Worm (Caenorhabditis elegans) whole organism, L1 larva: Measurements from ENCODE around the gene lgc-18.

Source experiments
- C16A3.4 ChIP-seq: fragments of 150-350 bp; optimal IDR thresholded peaks from 2 replicates; lab custom pipeline; 2014; ENCODE audit warnings: missing biosample characterization, missing genetic modification characterization
- Y116A8C.19 ChIP-seq: sonication (generic microtip); optimal IDR thresholded peaks from 2 replicates; lab custom pipeline; 2016; ENCODE audit warnings: missing compliant biosample characterization, missing genetic modification characterization, borderline replicate concordance
- aha-1 ChIP-seq: fragments of 150-350 bp; optimal IDR thresholded peaks from 2 replicates; lab custom pipeline; 2014; ENCODE audit warnings: missing biosample characterization, missing genetic modification characterization
- alr-1 ChIP-seq: fragments of 200-800 bp; sonication (Bioruptor generic); optimal IDR thresholded peaks from 2 replicates; lab custom pipeline; 2018; ENCODE audit warnings: borderline replicate concordance, mild to moderate bottlenecking, missing genetic modification characterization, missing compliant biosample characterization
- blmp-1 ChIP-seq: fragments of 150-350 bp; optimal IDR thresholded peaks from 2 replicates; lab custom pipeline; 2014; ENCODE audit warnings: missing biosample characterization, missing genetic modification characterization
- ceh-88 ChIP-seq: fragments of 200-800 bp; sonication (Bioruptor generic); IDR thresholded peaks from 2 replicates; pipeline ENCODE4 v1.3.6; 2022; ENCODE audit warnings: missing genetic modification characterization, missing compliant biosample characterization
- dpl-1 ChIP-seq, 3 experiments: fragments of 150-350 bp in 2 of 3; sonication (generic microtip) in 1 of 3; optimal IDR thresholded peaks; 2 replicates each; lab custom pipeline; 2014 to 2017; ENCODE audit warnings: missing biosample characterization in 3 of 3, missing genetic modification characterization in 3 of 3, missing genetic modification reagents in 3 of 3
- dsc-1 ChIP-seq: sonication (generic microtip); optimal IDR thresholded peaks from 2 replicates; lab custom pipeline; 2016; ENCODE audit warnings: mild to moderate bottlenecking, missing genetic modification characterization, missing compliant biosample characterization
- egl-13 ChIP-seq: sonication (generic microtip); optimal IDR thresholded peaks from 2 replicates; lab custom pipeline; 2016; ENCODE audit warnings: missing genotype, missing genetic modification reagents, missing genetic modification characterization, missing compliant biosample characterization
- elt-2 ChIP-seq: sonication (generic microtip); optimal IDR thresholded peaks from 2 replicates; lab custom pipeline; 2016; ENCODE audit warnings: missing genetic modification characterization, mild to moderate bottlenecking, inconsistent platforms, missing compliant biosample characterization, missing genetic modification reagents
- elt-3 ChIP-seq, 6 experiments: fragments of 150-350 bp in 1 of 6; sonication (generic microtip); optimal IDR thresholded peaks; 2 replicates each; lab custom pipeline; 2017 to 2018; ENCODE audit warnings: missing biosample characterization in 6 of 6, missing genetic modification characterization in 6 of 6, inconsistent platforms in 1 of 6
- ets-5 ChIP-seq: fragments of 200-800 bp; sonication (Bioruptor generic); IDR thresholded peaks from 2 replicates; pipeline ENCODE4 v1.3.6; 2022; ENCODE audit warnings: missing genetic modification characterization, missing compliant biosample characterization
- fkh-10 ChIP-seq: sonication (generic microtip); optimal IDR thresholded peaks from 2 replicates; lab custom pipeline; 2017; ENCODE audit warnings: missing biosample characterization, missing genetic modification reagents, missing genetic modification characterization
- fkh-4 ChIP-seq: sonication (generic microtip); optimal IDR thresholded peaks from 2 replicates; lab custom pipeline; 2016; ENCODE audit warnings: missing compliant biosample characterization, missing genetic modification characterization, borderline replicate concordance
- fkh-8 ChIP-seq: sonication (generic microtip); optimal IDR thresholded peaks from 2 replicates; lab custom pipeline; 2016; ENCODE audit warnings: mild to moderate bottlenecking, missing genetic modification characterization, missing compliant biosample characterization
- hpl-2 ChIP-seq: fragments of 150-350 bp; optimal IDR thresholded peaks from 2 replicates; lab custom pipeline; 2014; ENCODE audit warnings: missing biosample characterization, missing genetic modification reagents, missing genetic modification characterization
- irx-1 ChIP-seq: sonication (generic microtip); optimal IDR thresholded peaks from 2 replicates; lab custom pipeline; 2016; ENCODE audit warnings: missing genetic modification characterization, missing compliant biosample characterization
- isw-1 ChIP-seq: fragments of 200-800 bp; sonication (Bioruptor generic); IDR thresholded peaks from 2 replicates; pipeline ENCODE4 v1.3.6; 2022; ENCODE audit warnings: missing genetic modification characterization, missing compliant biosample characterization
- lin-13 ChIP-seq: fragments of 150-350 bp; optimal IDR thresholded peaks from 2 replicates; lab custom pipeline; 2014; ENCODE audit warnings: missing biosample characterization, missing genetic modification reagents, missing genetic modification characterization
- lin-15B ChIP-seq: fragments of 150-350 bp; sonication (generic microtip); optimal IDR thresholded peaks from 3 replicates; lab custom pipeline; 2014; ENCODE audit warnings: missing biosample characterization, missing genetic modification characterization
- lin-35 ChIP-seq, 2 experiments: fragments of 150-350 bp; optimal IDR thresholded peaks; 2 replicates each; lab custom pipeline; 2014; ENCODE audit warnings: missing biosample characterization in 2 of 2, missing genetic modification characterization in 2 of 2, missing genetic modification reagents in 2 of 2
- lsy-2 ChIP-seq, 2 experiments: fragments of 150-350 bp; optimal IDR thresholded peaks; 2 replicates each; lab custom pipeline; 2014; ENCODE audit warnings: missing biosample characterization in 2 of 2, missing genetic modification characterization in 2 of 2
- mab-9 ChIP-seq: fragments of 200-800 bp; sonication (Bioruptor generic); IDR thresholded peaks from 2 replicates; pipeline ENCODE4 v1.3.6; 2022; ENCODE audit warnings: missing genetic modification reagents, missing genetic modification characterization, missing compliant biosample characterization
- nhr-11 ChIP-seq: fragments of 150-350 bp; optimal IDR thresholded peaks from 2 replicates; lab custom pipeline; 2014; ENCODE audit warnings: missing biosample characterization, missing genetic modification characterization
- nhr-20 ChIP-seq: sonication (generic microtip); optimal IDR thresholded peaks from 2 replicates; lab custom pipeline; 2016; ENCODE audit warnings: mild to moderate bottlenecking, missing genetic modification characterization, missing compliant biosample characterization
- nhr-47 ChIP-seq: sonication (generic microtip); optimal IDR thresholded peaks from 2 replicates; lab custom pipeline; 2016; ENCODE audit warnings: mild to moderate bottlenecking, missing genetic modification characterization, moderate library complexity, missing compliant biosample characterization
- nhr-71 ChIP-seq: sonication (generic microtip); optimal IDR thresholded peaks from 2 replicates; lab custom pipeline; 2016; ENCODE audit warnings: mild to moderate bottlenecking, missing genetic modification characterization, moderate library complexity, missing compliant biosample characterization
- nhr-77 ChIP-seq: fragments of 150-350 bp; optimal IDR thresholded peaks from 2 replicates; lab custom pipeline; 2014; ENCODE audit warnings: missing biosample characterization, missing genetic modification characterization
- nhr-85 ChIP-seq: sonication (generic microtip); peaks from one replicate; lab custom pipeline; 2016; ENCODE audit warnings: missing genetic modification characterization, inconsistent platforms, missing compliant biosample characterization
- pax-3 ChIP-seq: fragments of 200-800 bp; sonication (Bioruptor generic); optimal IDR thresholded peaks from 2 replicates; lab custom pipeline; 2018; ENCODE audit warnings: mild to moderate bottlenecking, missing genetic modification characterization, moderate library complexity, missing compliant biosample characterization
- pqm-1 ChIP-seq: sonication (generic microtip); optimal IDR thresholded peaks from 3 replicates; lab custom pipeline; 2017; ENCODE audit warnings: missing biosample characterization, missing genetic modification characterization
- rnt-1 ChIP-seq: sonication (generic microtip); optimal IDR thresholded peaks from 2 replicates; lab custom pipeline; 2016; ENCODE audit warnings: mild to moderate bottlenecking, missing genetic modification characterization, moderate library complexity, missing compliant biosample characterization
- snpc-4 ChIP-seq: fragments of 150-350 bp; optimal IDR thresholded peaks from 2 replicates; lab custom pipeline; 2014; ENCODE audit warnings: missing biosample characterization, missing genetic modification characterization
- snu-23 ChIP-seq: sonication (generic microtip); optimal IDR thresholded peaks from 2 replicates; lab custom pipeline; 2016; ENCODE audit warnings: missing genetic modification characterization, missing compliant biosample characterization
- sox-4 ChIP-seq: sonication (generic microtip); optimal IDR thresholded peaks from 2 replicates; lab custom pipeline; 2016; ENCODE audit warnings: missing genetic modification characterization, missing compliant biosample characterization
- sup-37 ChIP-seq: fragments of 200-800 bp; sonication (Bioruptor generic); optimal IDR thresholded peaks from 2 replicates; lab custom pipeline; 2018; ENCODE audit warnings: mild to moderate bottlenecking, missing genetic modification characterization, missing compliant biosample characterization
- tbx-2 ChIP-seq: sonication (generic microtip); optimal IDR thresholded peaks from 2 replicates; lab custom pipeline; 2016; ENCODE audit warnings: missing genetic modification characterization, missing compliant biosample characterization
- unc-130 ChIP-seq: fragments of 150-350 bp; optimal IDR thresholded peaks from 2 replicates; lab custom pipeline; 2017; ENCODE audit warnings: missing biosample characterization, missing genetic modification characterization, inconsistent platforms
- unc-62 ChIP-seq: fragments of 150-350 bp; optimal IDR thresholded peaks from 2 replicates; lab custom pipeline; 2014; ENCODE audit warnings: missing biosample characterization, missing genetic modification reagents, missing genetic modification characterization
- unc-86 ChIP-seq: sonication (generic microtip); optimal IDR thresholded peaks from 2 replicates; lab custom pipeline; 2016; ENCODE audit warnings: missing genetic modification characterization, missing compliant biosample characterization
- unc-98 ChIP-seq: fragments of 200-800 bp; sonication (Bioruptor generic); IDR thresholded peaks from 2 replicates; pipeline ENCODE4 v1.3.6; 2022; ENCODE audit warnings: missing genetic modification characterization, missing compliant biosample characterization
- vab-15 ChIP-seq: sonication (generic microtip); optimal IDR thresholded peaks from 2 replicates; lab custom pipeline; 2017; ENCODE audit warnings: missing genotype, mild to moderate bottlenecking, missing genetic modification characterization, missing compliant biosample characterization
- xbp-1 ChIP-seq: sonication (generic microtip); optimal IDR thresholded peaks from 2 replicates; lab custom pipeline; 2016; ENCODE audit warnings: missing genetic modification characterization, missing compliant biosample characterization
- ztf-11 ChIP-seq, 2 experiments: sonication (generic microtip); optimal IDR thresholded peaks; 2 replicates each; lab custom pipeline; 2016 to 2017; ENCODE audit warnings: missing genetic modification characterization in 2 of 2, missing biosample characterization in 1 of 2, missing compliant biosample characterization in 1 of 2
- ztf-4 ChIP-seq: fragments of 150-350 bp; optimal IDR thresholded peaks from 2 replicates; lab custom pipeline; 2014; ENCODE audit warnings: missing biosample characterization, missing genetic modification characterization

lgc-18 gene

DNA sequence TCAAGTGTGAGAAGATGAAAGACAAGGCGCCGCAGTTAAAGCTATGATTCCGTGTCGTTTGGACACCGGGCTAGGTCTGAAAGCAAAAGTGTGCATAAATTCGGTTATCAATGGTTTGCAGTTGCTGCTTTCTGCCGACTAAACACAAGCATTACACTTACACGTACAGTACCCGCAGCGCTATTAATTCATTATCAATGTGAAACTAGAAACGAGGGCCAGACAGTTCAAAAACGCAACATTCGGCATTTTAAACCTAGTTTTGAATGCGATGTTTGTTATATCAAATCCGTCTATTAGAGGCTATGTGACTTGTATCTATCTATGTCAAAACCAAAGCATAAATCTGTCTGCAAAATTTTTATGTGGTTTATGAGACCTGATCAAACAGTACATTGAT lies 48.6 kb downstream of the lgc-18 start:
- TF ChIP-seq tbx-2 (tag; lab: Kevin White, UChicago), result no peak
- TF ChIP-seq elt-2 (tag; lab: Kevin White, UChicago), result peak; percentile 26
- TF ChIP-seq isw-1 (GFP tag; lab: Robert Waterston, UW), result no peak
- TF ChIP-seq unc-98 (GFP tag; lab: Robert Waterston, UW), result no peak
- no peak for TF ChIP-seq ceh-88
- TF ChIP-seq Y116A8C.19 (tag; lab: Kevin White, UChicago), result no peak
- TF ChIP-seq aha-1 (tag; lab: Kevin White, UChicago), result no peak
- TF ChIP-seq irx-1 (tag; lab: Kevin White, UChicago), result no peak
- TF ChIP-seq C16A3.4, result no peak
- TF ChIP-seq nhr-85, result peak; percentile 55
- no peak for TF ChIP-seq lin-13 (GFP tag; lab: Kevin White, UChicago)

ce11 chrX:12174686-12175404 lies 49.4 kb downstream of the lgc-18 start:
- TF ChIP-seq snu-23 (peak; percentile 14), dsc-1 (tag; lab: Kevin White, UChicago) (peak; percentile 65), nhr-47 (tag; lab: Kevin White, UChicago) (no peak), pax-3 (tag; lab: Kevin White, UChicago) (no peak), aha-1 (tag; lab: Kevin White, UChicago) (no peak), nhr-71 (tag; lab: Kevin White, UChicago) (peak; percentile 40), ztf-11 (tag; optimal IDR thresholded peaks at IDR 0.05; lab: Kevin White, UChicago) (peak in 1 of 2 experiments; percentile 45), elt-2 (tag; lab: Kevin White, UChicago) (peak; percentile 11), rnt-1 (peak; percentile 7), unc-86 (peak; percentile 48)

- TF ChIP-seq pqm-1 (tag; lab: Kevin White, UChicago) (no peak), rnt-1 (no peak), nhr-20 (peak; percentile 28), sup-37 (peak; percentile 36), blmp-1 (tag; lab: Kevin White, UChicago) (no peak), lin-15B (tag; lab: Kevin White, UChicago) (no peak), fkh-4 (tag; lab: Kevin White, UChicago) (no peak), snu-23 (no peak), lin-35 (GFP tag; optimal IDR thresholded peaks at IDR 0.05; lab: Kevin White, UChicago) (no peak), nhr-85 (no peak), isw-1 (GFP tag; lab: Robert Waterston, UW) (no peak), unc-86 (no peak), lsy-2 (tag; optimal IDR thresholded peaks at IDR 0.05; lab: Kevin White, UChicago) (no peak), unc-62 (GFP tag; lab: Kevin White, UChicago) (no peak), alr-1 (tag; lab: Kevin White, UChicago) (no peak), dpl-1 (GFP tag; optimal IDR thresholded peaks at IDR 0.05; lab: Kevin White, UChicago) (no peak), ztf-4 (tag; lab: Kevin White, UChicago) (no peak), elt-3 (tag; optimal IDR thresholded peaks at IDR 0.05; lab: Kevin White, UChicago) (no peak), nhr-11 (tag; lab: Kevin White, UChicago) (no peak), ets-5 (no peak), tbx-2 (tag; lab: Kevin White, UChicago) (peak; percentile 10), egl-13 (tag; lab: Kevin White, UChicago) (no peak), lin-13 (GFP tag; lab: Kevin White, UChicago) (no peak), xbp-1 (tag; lab: Kevin White, UChicago) (no peak), mab-9 (GFP tag; lab: Robert Waterston, UW) (no peak), fkh-8 (no peak), C16A3.4 (no peak), unc-130 (no peak), irx-1 (tag; lab: Kevin White, UChicago) (no peak), nhr-77 (tag; lab: Kevin White, UChicago) (peak; percentile 18), fkh-10 (no peak), snpc-4 (tag; lab: Kevin White, UChicago) (no peak), unc-98 (GFP tag; lab: Robert Waterston, UW) (no peak), sox-4 (no peak), vab-15 (tag; lab: Kevin White, UChicago) (no peak), hpl-2 (GFP tag; lab: Kevin White, UChicago) (no peak)
Observed at ce11 chrX:12175667-12176278, 50.4 kb downstream of the lgc-18 start.
